Worm (Caenorhabditis elegans): ENCODE results near the gene Y32F6B.9.

- TF ChIP-seq ama-1 (optimal IDR thresholded peaks at IDR 0.05) (no peak), ama-1 (GFP tag; optimal IDR thresholded peaks at IDR 0.05) (no peak), lag-1 (GFP tag; IDR thresholded peaks at IDR 0.05) (no peak), unc-130 (GFP tag; optimal IDR thresholded peaks at IDR 0.05) (no peak), pha-4 (tag; optimal IDR thresholded peaks at IDR 0.05) (no peak), Y95B8A.8 (GFP tag; IDR thresholded peaks at IDR 0.05) (no peak), hlh-26 (GFP tag; conservative IDR thresholded peaks at IDR 0.05) (no peak), snpc-4 (GFP tag; optimal IDR thresholded peaks at IDR 0.05) (no peak), snpc-4 (tag; optimal IDR thresholded peaks at IDR 0.05) (no peak), sdz-38 (tag; optimal IDR thresholded peaks at IDR 0.05) (no peak)
These were observed 16.4 kb upstream of the Y32F6B.9 start, which contains the start of gene chw-1 for ce11 chrV:10462066-10462465.

Data from whole organism, young adult.